Worm (Caenorhabditis elegans): Measurements from ENCODE around the gene srlf-22.

Gene srlf-22

DNA sequence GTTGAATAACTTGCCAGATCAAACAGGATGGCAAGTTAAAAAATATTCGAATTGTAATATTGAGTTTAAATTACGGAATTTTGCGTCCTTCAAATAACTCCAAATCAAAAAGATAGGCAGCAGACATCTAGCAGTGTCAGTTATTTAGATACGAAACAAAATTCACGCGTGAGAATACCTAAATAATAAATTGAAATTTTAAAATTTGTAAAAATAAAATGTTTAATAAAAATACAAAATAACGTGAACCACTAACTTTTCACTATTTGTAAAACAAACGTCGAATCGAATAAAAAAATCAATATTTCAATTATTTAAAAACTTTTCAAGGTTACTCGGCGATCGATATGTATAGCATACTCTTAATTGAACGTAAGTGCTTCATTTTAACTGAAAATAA, 15.0 kb upstream of the srlf-22 start, which contains the start of gene T02B11.9:
TSS of gene T02B11.9 (plus strand) at position 301 of the 400 bp plus-strand sequence.
- no peak for TF ChIP-seq lin-13 (GFP tag; optimal IDR thresholded peaks at IDR 0.05)
- TF ChIP-seq ama-1 (optimal IDR thresholded peaks at IDR 0.05) = no peak
- TF ChIP-seq nhr-21 (tag; optimal IDR thresholded peaks at IDR 0.05) = no peak
- TF ChIP-seq aly-2 (tag; optimal IDR thresholded peaks at IDR 0.05) = no peak
- no peak for TF ChIP-seq nhr-129 (tag; optimal IDR thresholded peaks at IDR 0.05)
- no peak for TF ChIP-seq Y55F3AM.14 (GFP tag; optimal IDR thresholded peaks at IDR 0.05)
- no peak for TF ChIP-seq nhr-10 (tag; optimal IDR thresholded peaks at IDR 0.05)
- TF ChIP-seq nhr-6 (tag; optimal IDR thresholded peaks at IDR 0.05) = no peak
- TF ChIP-seq nhr-11 (tag; optimal IDR thresholded peaks at IDR 0.05) = no peak
- no peak for TF ChIP-seq elt-3 (tag; optimal IDR thresholded peaks at IDR 0.05)
- TF ChIP-seq mab-5 (tag; optimal IDR thresholded peaks at IDR 0.05) = no peak
- no peak for TF ChIP-seq snpc-4 (tag; optimal IDR thresholded peaks at IDR 0.05)
- no peak for TF ChIP-seq skn-1 (tag; optimal IDR thresholded peaks at IDR 0.05)
- TF ChIP-seq egl-27 (tag; optimal IDR thresholded peaks at IDR 0.05) = no peak
- TF ChIP-seq zag-1 (tag; optimal IDR thresholded peaks at IDR 0.05) = no peak
- TF ChIP-seq dmd-4 (tag; optimal IDR thresholded peaks at IDR 0.05) = no peak
- TF ChIP-seq unc-39 (tag; optimal IDR thresholded peaks at IDR 0.05) = no peak
- no peak for TF ChIP-seq sem-4 (tag; optimal IDR thresholded peaks at IDR 0.05)
- TF ChIP-seq C34F6.9 (tag; optimal IDR thresholded peaks at IDR 0.05) = no peak

- no peak for TF ChIP-seq nhr-12 (tag; optimal IDR thresholded peaks at IDR 0.05)
- no peak for TF ChIP-seq dmd-4 (tag; optimal IDR thresholded peaks at IDR 0.05)
- TF ChIP-seq ztf-1 (GFP tag; conservative IDR thresholded peaks at IDR 0.05) = no peak
- no peak for TF ChIP-seq elt-3 (tag; optimal IDR thresholded peaks at IDR 0.05)
- no peak for TF ChIP-seq ama-1 (optimal IDR thresholded peaks at IDR 0.05)
- no peak for TF ChIP-seq ztf-11 (tag; optimal IDR thresholded peaks at IDR 0.05)
- no peak for TF ChIP-seq blmp-1 (tag; optimal IDR thresholded peaks at IDR 0.05; ENCODE audit: insufficient read depth)
- no peak for TF ChIP-seq nhr-129 (tag; optimal IDR thresholded peaks at IDR 0.05)
Measured at ce11 chrV:878567-878966, 12.4 kb upstream of the srlf-22 start, which contains the start of gene T02B11.8. T02B11.8 (minus strand) TSS chrV:878667.

- no peak for TF ChIP-seq fos-1 (tag; optimal IDR thresholded peaks at IDR 0.05)
- no peak for TF ChIP-seq nhr-25 (tag; optimal IDR thresholded peaks at IDR 0.05)
- TF ChIP-seq aly-2 (tag; optimal IDR thresholded peaks at IDR 0.05) = no peak
- no peak for TF ChIP-seq sma-3 (GFP tag; optimal IDR thresholded peaks at IDR 0.05)
- no peak for TF ChIP-seq elt-3 (tag; optimal IDR thresholded peaks at IDR 0.05)
- no peak for TF ChIP-seq ztf-1 (GFP tag; conservative IDR thresholded peaks at IDR 0.05)
- TF ChIP-seq nhr-237 (tag; optimal IDR thresholded peaks at IDR 0.05) = no peak
Measured at ce11 chrV:879171-879570, 11.8 kb upstream of the srlf-22 start, which contains the start of gene srg-53. srg-53 (plus strand) TSS chrV:879471.

ce11 chrV:884324-884723, 6.6 kb upstream of the srlf-22 start, which contains the start of gene srj-38:
srj-38 (minus strand) TSS chrV:884424.
- no peak for TF ChIP-seq unc-62 (GFP tag; optimal IDR thresholded peaks at IDR 0.05)
- no peak for TF ChIP-seq ama-1 (optimal IDR thresholded peaks at IDR 0.05)
- TF ChIP-seq lsy-2 (tag; optimal IDR thresholded peaks at IDR 0.05) = no peak
- no peak for TF ChIP-seq ZK546.5 (tag; optimal IDR thresholded peaks at IDR 0.05)
- no peak for TF ChIP-seq ceh-16 (tag; optimal IDR thresholded peaks at IDR 0.05)
- no peak for TF ChIP-seq alr-1 (tag; optimal IDR thresholded peaks at IDR 0.05)
- TF ChIP-seq ztf-11 (tag; optimal IDR thresholded peaks at IDR 0.05) = no peak
- no peak for TF ChIP-seq sem-4 (tag; optimal IDR thresholded peaks at IDR 0.05)
- no peak for TF ChIP-seq aly-2 (tag; optimal IDR thresholded peaks at IDR 0.05)
- TF ChIP-seq mab-5 (tag; optimal IDR thresholded peaks at IDR 0.05) = no peak
- TF ChIP-seq unc-39 (tag; optimal IDR thresholded peaks at IDR 0.05) = no peak

DNA sequence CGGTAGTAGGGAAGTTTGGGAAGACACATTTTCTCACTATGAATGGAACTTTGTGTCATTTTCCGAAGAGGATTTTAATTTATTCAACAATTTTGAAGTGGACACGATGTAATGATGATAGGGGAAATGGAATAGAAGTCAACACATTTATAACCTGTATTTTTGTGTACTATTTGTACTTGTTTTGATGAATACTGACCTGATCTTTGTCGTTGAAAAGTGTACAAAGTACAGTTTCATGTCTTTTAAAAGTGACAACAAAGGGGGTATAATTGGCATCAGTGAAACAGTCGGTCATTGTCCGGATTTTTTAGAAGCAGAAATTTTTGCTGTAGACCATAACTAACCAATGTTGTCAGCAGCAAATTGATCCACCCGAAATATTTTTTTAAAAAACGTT, 1.7 kb upstream of the srlf-22 start, which contains the start of gene T02B11.6:
TSS of gene T02B11.6 (minus strand) at position 101 of the 400 bp plus-strand sequence.
- TF ChIP-seq nhr-129 (tag; optimal IDR thresholded peaks at IDR 0.05) (no peak), unc-39 (tag; optimal IDR thresholded peaks at IDR 0.05) (no peak), snpc-4 (tag; optimal IDR thresholded peaks at IDR 0.05) (no peak), unc-62 (GFP tag; optimal IDR thresholded peaks at IDR 0.05) (no peak), lsy-2 (tag; optimal IDR thresholded peaks at IDR 0.05) (no peak), ztf-11 (tag; optimal IDR thresholded peaks at IDR 0.05) (no peak), nhr-237 (tag; optimal IDR thresholded peaks at IDR 0.05) (no peak), dmd-4 (tag; optimal IDR thresholded peaks at IDR 0.05) (no peak), ama-1 (optimal IDR thresholded peaks at IDR 0.05) (no peak), alr-1 (tag; optimal IDR thresholded peaks at IDR 0.05) (no peak), nhr-10 (tag; optimal IDR thresholded peaks at IDR 0.05) (no peak), ZK546.5 (tag; optimal IDR thresholded peaks at IDR 0.05) (no peak), R02D3.7 (tag; optimal IDR thresholded peaks at IDR 0.05) (no peak), lin-13 (GFP tag; optimal IDR thresholded peaks at IDR 0.05) (no peak), ceh-82 (tag; optimal IDR thresholded peaks at IDR 0.05) (no peak)

Measured in whole organism, L2 larva.